Worm (Caenorhabditis elegans) whole organism, early embryonic: Measurements from ENCODE around the gene ttm-1.

ENCODE experiments used
- B0310.2 ChIP-seq: sonication (generic microtip); optimal IDR thresholded peaks from 2 replicates; lab custom pipeline; 2016; ENCODE audit warnings: mild to moderate bottlenecking, missing genetic modification characterization, missing compliant biosample characterization
- F13C5.2 ChIP-seq: sonication (generic microtip); optimal IDR thresholded peaks from 2 replicates; lab custom pipeline; 2017; ENCODE audit warnings: mild to moderate bottlenecking, missing genetic modification characterization, inconsistent platforms, missing compliant biosample characterization
- aly-1 ChIP-seq: sonication (generic microtip); optimal IDR thresholded peaks from 2 replicates; lab custom pipeline; 2016; ENCODE audit warnings: missing genetic modification characterization, missing compliant biosample characterization
- ama-1 ChIP-seq: fragments of 150-350 bp; optimal IDR thresholded peaks from 2 replicates; lab custom pipeline; 2014
- ceh-13 ChIP-seq: fragments of 200-800 bp; sonication (Bioruptor generic); optimal IDR thresholded peaks from 2 replicates; lab custom pipeline; 2018; ENCODE audit warnings: mild to moderate bottlenecking, missing genetic modification characterization, missing compliant biosample characterization
- ceh-36 ChIP-seq: sonication (generic microtip); optimal IDR thresholded peaks from 2 replicates; lab custom pipeline; 2016; ENCODE audit warnings: missing genetic modification characterization, inconsistent platforms, missing compliant biosample characterization
- ets-7 ChIP-seq: sonication (generic microtip); optimal IDR thresholded peaks from 2 replicates; lab custom pipeline; 2016; ENCODE audit warnings: missing genotype, missing genetic modification characterization, missing compliant biosample characterization
- flt-1 ChIP-seq: fragments of 200-800 bp; sonication (Bioruptor generic); IDR thresholded peaks from 2 replicates; pipeline ENCODE4 v1.3.6; 2022; ENCODE audit warnings: missing genetic modification characterization, missing compliant biosample characterization
- hmbx-1 ChIP-seq: sonication (generic microtip); optimal IDR thresholded peaks from 2 replicates; lab custom pipeline; 2016; ENCODE audit warnings: mild to moderate bottlenecking, missing genetic modification characterization, missing compliant biosample characterization
- hmg-4 ChIP-seq: fragments of 200-800 bp; sonication (Bioruptor generic); optimal IDR thresholded peaks from 2 replicates; lab custom pipeline; 2018; ENCODE audit warnings: mild to moderate bottlenecking, missing genetic modification characterization, missing compliant biosample characterization
- hnd-1 ChIP-seq: sonication (generic microtip); optimal IDR thresholded peaks from 2 replicates; lab custom pipeline; 2016; ENCODE audit warnings: missing genetic modification characterization, missing compliant biosample characterization
- pes-1 ChIP-seq: fragments of 200-800 bp; sonication (Bioruptor generic); IDR thresholded peaks from 2 replicates; pipeline ENCODE4 v1.3.6; 2022; ENCODE audit warnings: missing genetic modification reagents, missing genetic modification characterization, missing compliant biosample characterization
- scrt-1 ChIP-seq: fragments of 200-800 bp; sonication (Bioruptor generic); IDR thresholded peaks from 2 replicates; pipeline ENCODE4 v1.3.6; 2022; ENCODE audit warnings: missing genetic modification characterization, missing compliant biosample characterization
- sea-1 ChIP-seq: fragments of 200-800 bp; sonication (Bioruptor generic); conservative IDR thresholded peaks from 2 replicates; pipeline ENCODE4 v1.3.6; 2022; ENCODE audit warnings: missing genetic modification characterization, missing compliant biosample characterization
- tbx-11 ChIP-seq: fragments of 200-800 bp; sonication (Bioruptor generic); IDR thresholded peaks from 2 replicates; pipeline ENCODE4 v1.3.6; 2022; ENCODE audit warnings: missing genetic modification characterization, missing compliant biosample characterization
- tbx-37 ChIP-seq: fragments of 200-800 bp; sonication (Bioruptor generic); conservative IDR thresholded peaks from 2 replicates; pipeline ENCODE4 v1.3.6; 2022; ENCODE audit warnings: missing genetic modification reagents, missing genetic modification characterization, missing compliant biosample characterization
- tra-4 ChIP-seq: sonication (generic microtip); optimal IDR thresholded peaks from 2 replicates; lab custom pipeline; 2017; ENCODE audit warnings: missing genetic modification characterization, missing compliant biosample characterization

The ttm-1 gene

ce11 chrIII:12918575-12918974 is 48.2 kb downstream of the ttm-1 start, which contains the start of gene Y37D8A.16:
TSS of gene Y37D8A.16 (minus strand) at chrIII:12918675.
- TF ChIP-seq B0310.2 (tag; lab: Kevin White, UChicago) (no peak), F13C5.2 (tag; lab: Kevin White, UChicago) (no peak)

- TF ChIP-seq flt-1 (GFP tag; lab: Robert Waterston, UW): no peak
These were observed 48.9 kb downstream of the ttm-1 start for ce11 chrIII:12917852-12918251.

- TF ChIP-seq F13C5.2 (tag; lab: Kevin White, UChicago) (no peak), hmg-4 (GFP tag; lab: Kevin White, UChicago) (no peak), B0310.2 (tag; lab: Kevin White, UChicago) (no peak), tbx-37 (GFP tag; lab: Robert Waterston, UW) (no peak), aly-1 (tag; lab: Kevin White, UChicago) (no peak), pes-1 (GFP tag; lab: Robert Waterston, UW) (no peak), hnd-1 (tag; lab: Kevin White, UChicago) (no peak), flt-1 (GFP tag; lab: Robert Waterston, UW) (no peak), ceh-13 (GFP tag; lab: Kevin White, UChicago) (no peak), tbx-11 (no peak), scrt-1 (GFP tag; lab: Robert Waterston, UW) (no peak), ceh-36 (tag; lab: Kevin White, UChicago) (no peak), tra-4 (tag; lab: Kevin White, UChicago) (no peak), sea-1 (GFP tag; lab: Robert Waterston, UW) (no peak), hmbx-1 (tag; lab: Kevin White, UChicago) (no peak), ama-1 (no peak), ets-7 (tag; lab: Kevin White, UChicago) (no peak)
These were observed 50.3 kb downstream of the ttm-1 start for ce11 chrIII:12916459-12916858.

DNA sequence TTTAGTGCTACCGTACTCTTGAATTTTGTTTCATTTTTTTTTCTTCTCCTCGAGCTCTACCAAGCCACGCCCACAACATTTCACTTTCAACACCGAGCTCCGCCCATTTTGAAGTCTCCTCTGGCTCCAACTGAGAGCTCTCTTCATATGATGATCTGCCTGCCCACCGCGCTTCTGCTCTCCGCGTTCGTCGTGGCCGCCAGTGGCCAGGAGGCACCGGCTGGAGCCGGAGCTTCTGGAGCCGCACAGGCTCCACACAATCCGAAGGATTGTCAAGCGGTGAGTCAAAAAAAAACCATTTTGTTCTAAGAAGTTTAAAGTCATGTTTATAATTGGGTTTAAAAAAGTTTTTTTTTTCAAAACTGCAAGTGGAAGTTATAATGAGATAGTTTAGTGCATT is 56.4 kb downstream of the ttm-1 start, which contains the start of gene flp-14:
TSS of gene flp-14 (plus strand) at position 146 of the 400 bp plus-strand sequence.
- TF ChIP-seq aly-1 (tag; lab: Kevin White, UChicago): no peak
- TF ChIP-seq ceh-13 (GFP tag; lab: Kevin White, UChicago): no peak
- no peak for TF ChIP-seq ama-1
- TF ChIP-seq hmg-4 (GFP tag; lab: Kevin White, UChicago): no peak
- TF ChIP-seq tbx-37 (GFP tag; lab: Robert Waterston, UW): no peak
- TF ChIP-seq ceh-36 (tag; lab: Kevin White, UChicago): no peak
- TF ChIP-seq hnd-1 (tag; lab: Kevin White, UChicago): no peak
- TF ChIP-seq B0310.2 (tag; lab: Kevin White, UChicago): no peak
- no peak for TF ChIP-seq tra-4 (tag; lab: Kevin White, UChicago)
- TF ChIP-seq flt-1 (GFP tag; lab: Robert Waterston, UW): no peak
- no peak for TF ChIP-seq F13C5.2 (tag; lab: Kevin White, UChicago)
- no peak for TF ChIP-seq pes-1 (GFP tag; lab: Robert Waterston, UW)
- TF ChIP-seq hmbx-1 (tag; lab: Kevin White, UChicago): no peak
- no peak for TF ChIP-seq scrt-1 (GFP tag; lab: Robert Waterston, UW)
- no peak for TF ChIP-seq ets-7 (tag; lab: Kevin White, UChicago)
- no peak for TF ChIP-seq tbx-11
- TF ChIP-seq sea-1 (GFP tag; lab: Robert Waterston, UW): no peak

- TF ChIP-seq pes-1 (GFP tag; lab: Robert Waterston, UW): no peak
- no peak for TF ChIP-seq hnd-1 (tag; lab: Kevin White, UChicago)
- no peak for TF ChIP-seq flt-1 (GFP tag; lab: Robert Waterston, UW)
- TF ChIP-seq ama-1: no peak
- no peak for TF ChIP-seq sea-1 (GFP tag; lab: Robert Waterston, UW)
- no peak for TF ChIP-seq scrt-1 (GFP tag; lab: Robert Waterston, UW)
- no peak for TF ChIP-seq tbx-11
- TF ChIP-seq ceh-13 (GFP tag; lab: Kevin White, UChicago): no peak
- TF ChIP-seq B0310.2 (tag; lab: Kevin White, UChicago): no peak
- no peak for TF ChIP-seq hmbx-1 (tag; lab: Kevin White, UChicago)
- no peak for TF ChIP-seq aly-1 (tag; lab: Kevin White, UChicago)
- TF ChIP-seq ets-7 (tag; lab: Kevin White, UChicago): no peak
- TF ChIP-seq tra-4 (tag; lab: Kevin White, UChicago): no peak
- TF ChIP-seq ceh-36 (tag; lab: Kevin White, UChicago): no peak
- TF ChIP-seq tbx-37 (GFP tag; lab: Robert Waterston, UW): no peak
- no peak for TF ChIP-seq F13C5.2 (tag; lab: Kevin White, UChicago)
These were observed 59.6 kb downstream of the ttm-1 start for ce11 chrIII:12907218-12907617.

ce11 chrIII:12906611-12907037 is 60.2 kb downstream of the ttm-1 start:
- TF ChIP-seq tbx-37 (GFP tag; lab: Robert Waterston, UW) (no peak), F13C5.2 (tag; lab: Kevin White, UChicago) (no peak), ets-7 (tag; lab: Kevin White, UChicago) (no peak), tra-4 (tag; lab: Kevin White, UChicago) (no peak), hmbx-1 (tag; lab: Kevin White, UChicago) (no peak), flt-1 (GFP tag; lab: Robert Waterston, UW) (no peak), pes-1 (GFP tag; lab: Robert Waterston, UW) (no peak), scrt-1 (GFP tag; lab: Robert Waterston, UW) (no peak), ceh-36 (tag; lab: Kevin White, UChicago) (no peak), ceh-13 (GFP tag; lab: Kevin White, UChicago) (no peak), aly-1 (tag; lab: Kevin White, UChicago) (no peak), B0310.2 (tag; lab: Kevin White, UChicago) (no peak), hmg-4 (GFP tag; lab: Kevin White, UChicago) (no peak), ama-1 (no peak), tbx-11 (no peak)

DNA sequence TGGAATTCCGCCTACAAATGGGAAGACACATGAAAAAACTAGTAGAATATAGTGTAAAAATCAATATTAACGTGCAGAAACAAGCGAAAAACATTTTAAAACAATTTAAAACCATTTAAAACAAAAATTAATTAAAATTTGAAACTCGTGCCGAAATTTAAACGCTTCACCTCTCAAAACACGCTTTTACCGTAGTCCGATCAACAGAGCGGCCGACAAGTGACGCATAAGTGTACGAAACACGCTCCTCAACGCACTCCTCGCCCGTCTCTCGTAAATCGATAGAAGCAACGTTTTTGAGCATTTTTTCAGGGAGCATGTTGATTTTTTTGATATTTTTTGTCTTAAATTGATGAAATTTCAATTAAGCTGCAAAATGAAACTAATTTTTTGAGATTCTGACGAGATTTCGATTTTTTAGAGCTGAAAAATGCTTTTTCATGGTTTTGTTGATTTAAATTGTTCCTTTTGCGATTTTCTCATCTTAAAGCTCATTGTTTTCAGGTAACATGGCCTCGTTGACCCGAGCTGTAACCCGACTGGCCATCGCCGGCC is 61.7 kb downstream of the ttm-1 start, which contains the start of gene cox-5A:
TSS of gene cox-5A (plus strand) at position 505 of the 555 bp plus-strand sequence.
- TF ChIP-seq ceh-36 (tag; lab: Kevin White, UChicago): no peak
- 0 out of 2 replicates have a peak, but pooled peaks have one; percentile 41 for TF ChIP-seq pes-1 (GFP tag; lab: Robert Waterston, UW)
- peak; percentile 90 for TF ChIP-seq F13C5.2 (tag; lab: Kevin White, UChicago)
- TF ChIP-seq tbx-11: no peak
- TF ChIP-seq ets-7 (tag; lab: Kevin White, UChicago): peak; percentile 50
- TF ChIP-seq tbx-37 (GFP tag; lab: Robert Waterston, UW): no peak
- no peak for TF ChIP-seq tra-4 (tag; lab: Kevin White, UChicago)
- TF ChIP-seq hmbx-1 (tag; lab: Kevin White, UChicago): no peak
- TF ChIP-seq sea-1 (GFP tag; lab: Robert Waterston, UW): no peak
- peak; percentile 18 for TF ChIP-seq hnd-1 (tag; lab: Kevin White, UChicago)
- TF ChIP-seq scrt-1 (GFP tag; lab: Robert Waterston, UW): no peak
- peak; percentile 64 for TF ChIP-seq hmg-4 (GFP tag; lab: Kevin White, UChicago)
- peak; percentile 65 for TF ChIP-seq B0310.2 (tag; lab: Kevin White, UChicago)
- no peak for TF ChIP-seq aly-1 (tag; lab: Kevin White, UChicago)
- TF ChIP-seq ceh-13 (GFP tag; lab: Kevin White, UChicago): no peak
- TF ChIP-seq flt-1 (GFP tag; lab: Robert Waterston, UW): peak; percentile 28; the same call in 1 of the 2 replicates
- no peak for TF ChIP-seq ama-1
